Worm (Caenorhabditis elegans): ENCODE results near the gene F39G3.5.

ce11 chrV:4742190-4742589 is 19.8 kb downstream of the F39G3.5 start, which contains the start of gene ugt-61:
- TF ChIP-seq him-1 (tag; optimal IDR thresholded peaks at IDR 0.05): no peak
- TF ChIP-seq W03F9.2 (tag; optimal IDR thresholded peaks at IDR 0.05): no peak
